Worm (Caenorhabditis elegans): ENCODE results near the gene cpg-1.

ce11 chrIII:4504358-4504757 lies 15.2 kb downstream of the cpg-1 start:
- TF ChIP-seq nhr-111 (GFP tag; optimal IDR thresholded peaks at IDR 0.05) (no peak), hlh-30 (tag; optimal IDR thresholded peaks at IDR 0.05; ENCODE audit: insufficient read depth) (peak; percentile 60), skn-1 (tag; optimal IDR thresholded peaks at IDR 0.05) (no peak), aha-1 (tag) (peak; percentile 96), mep-1 (tag; optimal IDR thresholded peaks at IDR 0.05) (peak; percentile 68), pqm-1 (tag; optimal IDR thresholded peaks at IDR 0.05) (no peak), jun-1 (tag; optimal IDR thresholded peaks at IDR 0.05) (no peak)

All from whole organism, L4 larva.